Worm (Caenorhabditis elegans) whole organism, L1 larva: ENCODE data around the gene T21C12.8.

Source experiments
- C16A3.4 ChIP-seq: fragments of 150-350 bp; optimal IDR thresholded peaks from 2 replicates; lab custom pipeline; 2014; ENCODE audit warnings: missing biosample characterization, missing genetic modification characterization
- Y116A8C.19 ChIP-seq: sonication (generic microtip); optimal IDR thresholded peaks from 2 replicates; lab custom pipeline; 2016; ENCODE audit warnings: missing compliant biosample characterization, missing genetic modification characterization, borderline replicate concordance
- aha-1 ChIP-seq: fragments of 150-350 bp; optimal IDR thresholded peaks from 2 replicates; lab custom pipeline; 2014; ENCODE audit warnings: missing biosample characterization, missing genetic modification characterization
- ceh-8 ChIP-seq: fragments of 200-800 bp; sonication (Bioruptor generic); optimal IDR thresholded peaks from 2 replicates; lab custom pipeline; 2018; ENCODE audit warnings: mild to moderate bottlenecking, missing genetic modification characterization, moderate library complexity, missing compliant biosample characterization
- ceh-82 ChIP-seq, 3 experiments: fragments of 150-350 bp in 1 of 3; sonication (generic microtip) in 2 of 3; optimal IDR thresholded peaks; 2 replicates each; lab custom pipeline; 2014 to 2017; ENCODE audit warnings: missing biosample characterization in 3 of 3, missing genetic modification characterization in 3 of 3
- ceh-88 ChIP-seq: fragments of 200-800 bp; sonication (Bioruptor generic); IDR thresholded peaks from 2 replicates; pipeline ENCODE4 v1.3.6; 2022; ENCODE audit warnings: missing genetic modification characterization, missing compliant biosample characterization
- ces-1 ChIP-seq: fragments of 150-350 bp; optimal IDR thresholded peaks from 2 replicates; lab custom pipeline; 2014; ENCODE audit warnings: missing biosample characterization, missing genetic modification reagents, missing genetic modification characterization
- dpl-1 ChIP-seq, 3 experiments: fragments of 150-350 bp in 2 of 3; sonication (generic microtip) in 1 of 3; optimal IDR thresholded peaks; 2 replicates each; lab custom pipeline; 2014 to 2017; ENCODE audit warnings: missing biosample characterization in 3 of 3, missing genetic modification characterization in 3 of 3, missing genetic modification reagents in 3 of 3
- efl-1 ChIP-seq, 4 experiments: fragments of 150-350 bp; optimal IDR thresholded peaks in 3 of 4; peaks in 1 of 4; 1 replicate in 1 of 4; 2 replicates in 3 of 4; lab custom pipeline; 2014; ENCODE audit warnings: missing biosample characterization in 2 of 4, missing genetic modification characterization in 2 of 4, missing genetic modification reagents in 2 of 4
- egl-13 ChIP-seq: sonication (generic microtip); optimal IDR thresholded peaks from 2 replicates; lab custom pipeline; 2016; ENCODE audit warnings: missing genotype, missing genetic modification reagents, missing genetic modification characterization, missing compliant biosample characterization
- elt-2 ChIP-seq: sonication (generic microtip); optimal IDR thresholded peaks from 2 replicates; lab custom pipeline; 2016; ENCODE audit warnings: missing genetic modification characterization, mild to moderate bottlenecking, inconsistent platforms, missing compliant biosample characterization, missing genetic modification reagents
- fkh-10 ChIP-seq: sonication (generic microtip); optimal IDR thresholded peaks from 2 replicates; lab custom pipeline; 2017; ENCODE audit warnings: missing biosample characterization, missing genetic modification reagents, missing genetic modification characterization
- grh-1 ChIP-seq: fragments of 200-800 bp; sonication (Bioruptor generic); IDR thresholded peaks from 2 replicates; pipeline ENCODE4 v1.3.6; 2022; ENCODE audit warnings: missing genetic modification reagents, missing genetic modification characterization, missing compliant biosample characterization
- isw-1 ChIP-seq: fragments of 200-800 bp; sonication (Bioruptor generic); IDR thresholded peaks from 2 replicates; pipeline ENCODE4 v1.3.6; 2022; ENCODE audit warnings: missing genetic modification characterization, missing compliant biosample characterization
- lin-35 ChIP-seq, 2 experiments: fragments of 150-350 bp; optimal IDR thresholded peaks; 2 replicates each; lab custom pipeline; 2014; ENCODE audit warnings: missing biosample characterization in 2 of 2, missing genetic modification characterization in 2 of 2, missing genetic modification reagents in 2 of 2
- lin-39 ChIP-seq: fragments of 150-350 bp; optimal IDR thresholded peaks from 2 replicates; lab custom pipeline; 2014; ENCODE audit warnings: missing biosample characterization, missing genetic modification reagents, missing genetic modification characterization
- mef-2 ChIP-seq: fragments of 150-350 bp; optimal IDR thresholded peaks from 2 replicates; lab custom pipeline; 2014; ENCODE audit warnings: missing biosample characterization, missing genetic modification characterization
- nhr-19 ChIP-seq: fragments of 200-800 bp; sonication (Bioruptor generic); conservative IDR thresholded peaks from 2 replicates; pipeline ENCODE4 v1.3.6; 2022; ENCODE audit warnings: missing genetic modification characterization, missing compliant biosample characterization
- nhr-20 ChIP-seq: sonication (generic microtip); optimal IDR thresholded peaks from 2 replicates; lab custom pipeline; 2016; ENCODE audit warnings: mild to moderate bottlenecking, missing genetic modification characterization, missing compliant biosample characterization
- nhr-28 ChIP-seq: fragments of 150-350 bp; optimal IDR thresholded peaks from 2 replicates; lab custom pipeline; 2014; ENCODE audit warnings: missing biosample characterization, missing genetic modification characterization
- nhr-71 ChIP-seq: sonication (generic microtip); optimal IDR thresholded peaks from 2 replicates; lab custom pipeline; 2016; ENCODE audit warnings: mild to moderate bottlenecking, missing genetic modification characterization, moderate library complexity, missing compliant biosample characterization
- nhr-77 ChIP-seq: fragments of 150-350 bp; optimal IDR thresholded peaks from 2 replicates; lab custom pipeline; 2014; ENCODE audit warnings: missing biosample characterization, missing genetic modification characterization
- nhr-84 ChIP-seq: sonication (generic microtip); optimal IDR thresholded peaks from 2 replicates; lab custom pipeline; 2017; ENCODE audit warnings: missing biosample characterization, missing genetic modification characterization
- nhr-85 ChIP-seq: sonication (generic microtip); peaks from one replicate; lab custom pipeline; 2016; ENCODE audit warnings: missing genetic modification characterization, inconsistent platforms, missing compliant biosample characterization
- nhr-90 ChIP-seq: sonication (generic microtip); optimal IDR thresholded peaks from 2 replicates; lab custom pipeline; 2016; ENCODE audit warnings: mild to moderate bottlenecking, missing genetic modification characterization, missing compliant biosample characterization; ENCODE audit not compliant: poor library complexity
- skn-1 ChIP-seq: fragments of 150-350 bp; optimal IDR thresholded peaks from 2 replicates; lab custom pipeline; 2014; ENCODE audit warnings: missing biosample characterization, missing genetic modification characterization
- snu-23 ChIP-seq: sonication (generic microtip); optimal IDR thresholded peaks from 2 replicates; lab custom pipeline; 2016; ENCODE audit warnings: missing genetic modification characterization, missing compliant biosample characterization
- tlp-1 ChIP-seq: fragments of 150-350 bp; optimal IDR thresholded peaks from 2 replicates; lab custom pipeline; 2014; ENCODE audit warnings: missing biosample characterization, missing genetic modification characterization
- unc-62 ChIP-seq: fragments of 150-350 bp; optimal IDR thresholded peaks from 2 replicates; lab custom pipeline; 2014; ENCODE audit warnings: missing biosample characterization, missing genetic modification reagents, missing genetic modification characterization
- unc-98 ChIP-seq: fragments of 200-800 bp; sonication (Bioruptor generic); IDR thresholded peaks from 2 replicates; pipeline ENCODE4 v1.3.6; 2022; ENCODE audit warnings: missing genetic modification characterization, missing compliant biosample characterization
- zip-4 ChIP-seq: fragments of 200-800 bp; sonication (Bioruptor generic); optimal IDR thresholded peaks from 2 replicates; lab custom pipeline; 2018; ENCODE audit warnings: mild to moderate bottlenecking, missing genetic modification characterization, moderate library complexity, missing compliant biosample characterization
- ztf-11 ChIP-seq, 2 experiments: sonication (generic microtip); optimal IDR thresholded peaks; 2 replicates each; lab custom pipeline; 2016 to 2017; ENCODE audit warnings: missing genetic modification characterization in 2 of 2, missing biosample characterization in 1 of 2, missing compliant biosample characterization in 1 of 2

The T21C12.8 gene

DNA sequence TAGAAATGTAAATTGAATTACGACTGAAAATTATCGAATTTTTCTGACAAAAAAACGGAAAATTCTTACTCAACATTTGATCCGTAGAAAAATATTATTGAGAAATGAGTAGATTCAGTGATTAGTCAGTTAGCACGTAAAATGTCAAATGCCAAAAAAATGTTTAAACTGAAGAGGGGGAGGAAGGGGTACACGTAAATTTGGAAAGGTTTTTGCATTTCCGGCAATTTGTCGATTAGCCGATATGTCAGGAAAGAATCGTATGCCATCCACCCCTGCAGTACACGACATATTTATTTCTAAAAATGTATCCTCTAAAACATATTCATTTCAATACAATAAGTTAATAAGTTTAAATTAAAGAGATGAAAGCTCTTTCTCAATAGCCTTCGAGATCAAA, 5.1 kb upstream of the T21C12.8 start, which contains the start of gene T21C12.4:
T21C12.4 (minus strand) TSS at position 101 of the 400 bp plus-strand sequence.
- TF ChIP-seq lin-35 (GFP tag; optimal IDR thresholded peaks at IDR 0.05; lab: Kevin White, UChicago) (no peak), isw-1 (GFP tag; lab: Robert Waterston, UW) (no peak), C16A3.4 (tag; lab: Kevin White, UChicago) (no peak), lin-39 (tag; lab: Kevin White, UChicago) (no peak), skn-1 (tag; lab: Kevin White, UChicago) (no peak)

ce11 chrIII:10538757-10539213, 14.0 kb downstream of the T21C12.8 start, which contains the start of gene nlp-68:
TSS of gene nlp-68 (minus strand) at chrIII:10539163.
- TF ChIP-seq efl-1 (optimal IDR thresholded peaks at IDR 0.05; lab: Kevin White, UChicago) = no peak
- TF ChIP-seq efl-1 (GFP tag; optimal IDR thresholded peaks at IDR 0.05 in 1 of 2; lab: Kevin White, UChicago) = peak in 1 of 2 experiments; percentile 61
- TF ChIP-seq egl-13 (tag; lab: Kevin White, UChicago) = no peak
- TF ChIP-seq, all 84 proteins: peak for 1

- TF ChIP-seq nhr-20 (no peak), nhr-71 (tag; lab: Kevin White, UChicago) (peak; percentile 34), nhr-85 (tag; lab: Kevin White, UChicago) (peak; percentile 36), nhr-19 (GFP tag; lab: Robert Waterston, UW) (no peak), snu-23 (GFP tag; lab: Kevin White, UChicago) (peak; percentile 0), elt-2 (tag; lab: Kevin White, UChicago) (peak; percentile 11)
These were observed 15.3 kb downstream of the T21C12.8 start for ce11 chrIII:10537558-10537957.

DNA sequence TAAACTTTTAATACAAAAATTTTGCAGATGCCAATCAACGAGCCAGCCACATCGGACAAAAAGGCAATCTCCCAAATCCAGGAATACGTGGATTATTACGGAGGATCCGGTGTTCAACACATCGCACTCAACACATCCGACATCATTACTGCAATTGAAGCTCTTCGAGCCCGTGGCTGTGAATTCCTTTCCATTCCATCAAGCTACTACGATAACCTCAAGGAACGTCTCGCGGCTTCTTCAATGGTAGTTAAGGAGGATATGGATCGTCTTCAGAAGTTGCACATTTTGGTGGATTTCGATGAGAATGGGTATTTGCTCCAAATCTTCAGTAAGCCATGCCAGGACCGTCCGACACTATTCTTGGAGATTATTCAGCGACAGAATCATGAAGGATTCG, 15.8 kb downstream of the T21C12.8 start:
- TF ChIP-seq nhr-84 (tag; lab: Kevin White, UChicago) = no peak
- TF ChIP-seq ceh-88 (GFP tag; lab: Robert Waterston, UW) = no peak
- TF ChIP-seq unc-98 = no peak
- TF ChIP-seq ces-1 = no peak
- TF ChIP-seq nhr-28 = no peak
- no peak for TF ChIP-seq ceh-8 (GFP tag; lab: Kevin White, UChicago)
- TF ChIP-seq grh-1 = no peak
- no peak for TF ChIP-seq dpl-1 (GFP tag; optimal IDR thresholded peaks at IDR 0.05; lab: Kevin White, UChicago)
- no peak for TF ChIP-seq tlp-1 (tag; lab: Kevin White, UChicago)
- no peak for TF ChIP-seq ztf-11 (tag; optimal IDR thresholded peaks at IDR 0.05; lab: Kevin White, UChicago)
- no peak for TF ChIP-seq fkh-10 (GFP tag; lab: Kevin White, UChicago)
- no peak for TF ChIP-seq zip-4 (GFP tag; lab: Kevin White, UChicago)
- TF ChIP-seq aha-1 (tag; lab: Kevin White, UChicago) = no peak

- TF ChIP-seq nhr-90 (tag; lab: Kevin White, UChicago) = peak; percentile 16
- TF ChIP-seq Y116A8C.19 = no peak
- peak; percentile 15 for TF ChIP-seq nhr-85 (tag; lab: Kevin White, UChicago)
These were observed 16.6 kb downstream of the T21C12.8 start for ce11 chrIII:10536087-10536723.

DNA sequence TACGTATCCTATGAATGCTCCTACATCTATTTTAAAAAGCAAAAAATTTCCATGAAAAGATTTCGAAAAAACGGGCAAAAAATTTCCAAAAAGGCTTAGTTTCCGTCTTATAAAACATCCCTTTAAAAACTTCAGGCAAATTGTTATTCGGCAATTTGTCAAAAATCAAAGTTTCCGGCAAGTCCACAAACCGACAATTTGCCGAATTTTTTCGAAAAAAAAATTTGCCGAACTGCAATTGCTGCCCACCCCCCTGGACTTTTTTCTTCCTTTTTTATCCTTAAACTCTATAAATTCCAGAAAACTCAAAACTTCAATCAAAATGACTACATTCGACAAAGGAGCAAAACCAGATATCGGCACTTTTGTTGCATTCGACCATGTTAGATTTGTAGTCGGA, 17.6 kb downstream of the T21C12.8 start, which contains the start of gene hpd-1:
hpd-1 (plus strand) TSS at position 301 of the 400 bp plus-strand sequence.
- TF ChIP-seq dpl-1 (GFP tag; optimal IDR thresholded peaks at IDR 0.05; lab: Kevin White, UChicago) (no peak), unc-62 (no peak), mef-2 (tag; lab: Kevin White, UChicago) (no peak), ceh-8 (GFP tag; lab: Kevin White, UChicago) (no peak), grh-1 (no peak), ceh-82 (tag; optimal IDR thresholded peaks at IDR 0.05; lab: Kevin White, UChicago) (no peak), ztf-11 (tag; optimal IDR thresholded peaks at IDR 0.05; lab: Kevin White, UChicago) (no peak), nhr-77 (tag; lab: Kevin White, UChicago) (no peak)
